Worm (Caenorhabditis elegans): ENCODE results near the gene sru-36.

DNA sequence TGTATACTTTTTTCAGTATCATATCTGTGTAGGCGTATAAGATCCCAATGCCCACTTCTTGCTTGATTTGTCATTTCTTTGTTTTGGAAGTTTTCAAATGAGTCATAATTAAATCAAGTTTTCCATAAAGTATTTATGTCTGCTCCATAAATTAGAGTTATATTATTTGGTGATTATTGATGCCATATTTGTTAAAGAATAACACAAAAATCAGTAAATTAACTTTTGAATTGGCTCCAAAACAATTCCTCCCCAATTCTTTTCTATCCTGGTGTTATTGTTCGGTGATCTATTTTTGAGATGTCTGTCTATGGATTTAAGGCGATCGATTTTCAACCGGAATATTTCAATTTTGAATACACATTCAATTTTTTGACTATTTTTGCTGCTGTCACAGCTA, 36.3 kb upstream of the sru-36 start, which contains the start of gene sru-37:
- TF ChIP-seq zag-1 (tag; optimal IDR thresholded peaks at IDR 0.05) (no peak), ztf-11 (tag; optimal IDR thresholded peaks at IDR 0.05) (no peak), nhr-237 (tag; optimal IDR thresholded peaks at IDR 0.05) (no peak)

Measured in whole organism, L3 larva.